Fruit fly (Drosophila melanogaster) whole organism, embryonic: Measurements from ENCODE around the gene CG43707.
A peak's percentile ranks its signal among the peaks of the same experiment; 100 is the strongest.

Experiments
- ATbp ChIP-seq: fragments of 200-800 bp; sonication (Bioruptor generic); optimal IDR thresholded peaks from 2 replicates; lab custom pipeline; 2017; ENCODE audit warnings: missing biosample characterization, mild to moderate bottlenecking, missing genetic modification characterization, missing genetic modification reagents
- Asciz ChIP-seq: fragments of 200-800 bp; sonication (Bioruptor generic); optimal IDR thresholded peaks from 2 replicates; lab custom pipeline; 2017; ENCODE audit warnings: missing biosample characterization, mild to moderate bottlenecking, missing genetic modification characterization, missing genetic modification reagents
- Bdp1 ChIP-seq: fragments of 200-800 bp; sonication (Bioruptor generic); optimal IDR thresholded peaks from 3 replicates; lab custom pipeline; 2016; ENCODE audit warnings: missing biosample characterization, missing genetic modification characterization
- CG10543 ChIP-seq: fragments of 200-800 bp; sonication (Bioruptor generic); optimal IDR thresholded peaks from 3 replicates; lab custom pipeline; 2017; ENCODE audit warnings: missing biosample characterization, mild to moderate bottlenecking, missing genetic modification characterization, moderate library complexity
- CG11695 ChIP-seq: fragments of 200-800 bp; sonication (Bioruptor generic); IDR thresholded peaks from 3 replicates; pipeline ENCODE4 v1.3.6; 2022; ENCODE audit warnings: missing biosample characterization, missing genetic modification characterization
- CG14441 ChIP-seq: fragments of 200-800 bp; sonication (Bioruptor generic); IDR thresholded peaks from 2 replicates; pipeline ENCODE4 v1.3.6; 2022; ENCODE audit warnings: missing biosample characterization, missing genetic modification characterization
- CG1647 ChIP-seq: fragments of 200-800 bp; sonication (Bioruptor generic); optimal IDR thresholded peaks from 3 replicates; lab custom pipeline; 2016; ENCODE audit warnings: missing biosample characterization, missing genetic modification characterization
- CG16863 ChIP-seq: fragments of 200-800 bp; sonication (Bioruptor generic); optimal IDR thresholded peaks from 3 replicates; lab custom pipeline; 2016; ENCODE audit warnings: missing biosample characterization, missing genetic modification characterization
- CG30431 ChIP-seq: fragments of 200-800 bp; sonication (Bioruptor generic); optimal IDR thresholded peaks from 2 replicates; lab custom pipeline; 2017; ENCODE audit warnings: missing biosample characterization, missing genetic modification characterization
- CG31224 ChIP-seq: fragments of 200-800 bp; sonication (Bioruptor generic); IDR thresholded peaks from 2 replicates; pipeline ENCODE4 v1.3.6; 2022; ENCODE audit warnings: missing biosample characterization, missing genetic modification characterization
- CG34376 ChIP-seq: fragments of 200-800 bp; sonication (Bioruptor generic); optimal IDR thresholded peaks from 2 replicates; lab custom pipeline; 2018; ENCODE audit warnings: missing biosample characterization, mild to moderate bottlenecking, missing genetic modification characterization
- CG3995 ChIP-seq: fragments of 200-800 bp; sonication (Bioruptor generic); optimal IDR thresholded peaks from 3 replicates; lab custom pipeline; 2016; ENCODE audit warnings: missing biosample characterization, missing genetic modification characterization
- CG4282 ChIP-seq: fragments of 200-800 bp; sonication (Bioruptor generic); optimal IDR thresholded peaks from 2 replicates; lab custom pipeline; 2016; ENCODE audit warnings: missing biosample characterization, missing genetic modification characterization
- CG4707 ChIP-seq: fragments of 200-800 bp; sonication (Bioruptor generic); optimal IDR thresholded peaks from 2 replicates; lab custom pipeline; 2018; ENCODE audit warnings: missing biosample characterization, mild to moderate bottlenecking, missing genetic modification characterization, moderate library complexity
- CG5180 ChIP-seq: fragments of 200-800 bp; sonication (Bioruptor generic); optimal IDR thresholded peaks from 3 replicates; lab custom pipeline; 2017; ENCODE audit warnings: missing biosample characterization, missing genetic modification characterization, mild to moderate bottlenecking, moderate library complexity, missing genetic modification reagents
- CG5245 ChIP-seq: fragments of 200-800 bp; sonication (Bioruptor generic); optimal IDR thresholded peaks from 3 replicates; lab custom pipeline; 2016; ENCODE audit warnings: missing biosample characterization, missing genetic modification characterization
- CG9215 ChIP-seq: fragments of 200-800 bp; sonication (Bioruptor generic); IDR thresholded peaks from 2 replicates; pipeline ENCODE4 v1.3.6; 2022; ENCODE audit warnings: missing biosample characterization, missing genetic modification characterization
- CG9727 ChIP-seq: fragments of 200-800 bp; sonication (Bioruptor generic); optimal IDR thresholded peaks from 3 replicates; lab custom pipeline; 2017; ENCODE audit warnings: missing biosample characterization, mild to moderate bottlenecking, missing genetic modification characterization
- Chrac-16 ChIP-seq: fragments of 200-800 bp; sonication (Bioruptor generic); optimal IDR thresholded peaks from 3 replicates; lab custom pipeline; 2016; ENCODE audit warnings: missing biosample characterization, missing genetic modification characterization
- CrebB ChIP-seq: fragments of 200-800 bp; sonication (Bioruptor generic); optimal IDR thresholded peaks from 3 replicates; lab custom pipeline; 2018; ENCODE audit warnings: missing biosample characterization, mild to moderate bottlenecking, missing genetic modification characterization
- Dll ChIP-seq: fragments of 200-800 bp; sonication (Bioruptor generic); IDR thresholded peaks from 4 replicates; pipeline ENCODE4 v1.3.6; 2022; ENCODE audit warnings: missing biosample characterization, missing genetic modification characterization; ENCODE audit not compliant: partially characterized antibody
- Drgx ChIP-seq: fragments of 200-800 bp; sonication (Bioruptor generic); IDR thresholded peaks from 2 replicates; pipeline ENCODE4 v1.3.6; 2022; ENCODE audit warnings: missing biosample characterization, missing genetic modification characterization
- Ets65A ChIP-seq: fragments of 200-800 bp; sonication (Bioruptor generic); peaks from one replicate; lab custom pipeline; 2016; ENCODE audit warnings: missing biosample characterization, missing genetic modification characterization
- HLH4C ChIP-seq: fragments of 200-800 bp; sonication (Bioruptor generic); IDR thresholded peaks from 3 replicates; pipeline ENCODE4 v1.3.6; 2022; ENCODE audit warnings: missing biosample characterization, missing genetic modification characterization; ENCODE audit not compliant: partially characterized antibody
- HmgD ChIP-seq: fragments of 200-800 bp; sonication (Bioruptor generic); optimal IDR thresholded peaks from 3 replicates; lab custom pipeline; 2016; ENCODE audit warnings: missing biosample characterization, missing genetic modification characterization
- Med ChIP-seq: fragments of 200-800 bp; sonication (Bioruptor generic); peaks from one replicate; lab custom pipeline; 2016; ENCODE audit warnings: missing biosample characterization, missing genetic modification characterization, mild to moderate bottlenecking, inconsistent platforms, moderate library complexity
- Mrtf ChIP-seq: fragments of 200-800 bp; sonication (Bioruptor generic); IDR thresholded peaks from 3 replicates; pipeline ENCODE4 v1.3.6; 2022; ENCODE audit warnings: missing biosample characterization, missing genetic modification characterization
- Side ChIP-seq: fragments of 200-800 bp; sonication (Bioruptor generic); optimal IDR thresholded peaks from 2 replicates; lab custom pipeline; 2016; ENCODE audit warnings: missing biosample characterization, missing genetic modification characterization
- Sox100B ChIP-seq: fragments of 200-800 bp; sonication (Bioruptor generic); optimal IDR thresholded peaks from 3 replicates; lab custom pipeline; 2018; ENCODE audit warnings: missing biosample characterization, mild to moderate bottlenecking, missing genetic modification characterization
- Sry-β ChIP-seq: fragments of 200-800 bp; sonication (Bioruptor generic); optimal IDR thresholded peaks from 2 replicates; lab custom pipeline; 2018; ENCODE audit warnings: missing biosample characterization, mild to moderate bottlenecking, missing genetic modification characterization, moderate library complexity
- bsh ChIP-seq, 2 experiments: fragments of 200-800 bp; sonication (Bioruptor generic); optimal IDR thresholded peaks; 2 replicates each; lab custom pipeline; 2017 to 2018; ENCODE audit warnings: mild to moderate bottlenecking in 2 of 2, missing biosample characterization in 2 of 2, missing genetic modification characterization in 2 of 2, moderate library complexity in 1 of 2
- exex ChIP-seq: fragments of 200-800 bp; sonication (Bioruptor generic); optimal IDR thresholded peaks from 4 replicates; lab custom pipeline; 2018; ENCODE audit warnings: missing biosample characterization, mild to moderate bottlenecking, missing genetic modification characterization, moderate library complexity
- fd96Cb ChIP-seq: fragments of 200-800 bp; sonication (Bioruptor generic); optimal IDR thresholded peaks from 2 replicates; lab custom pipeline; 2018; ENCODE audit warnings: missing biosample characterization, mild to moderate bottlenecking, missing genetic modification characterization, moderate library complexity
- gcm ChIP-seq: fragments of 200-800 bp; sonication (Bioruptor generic); optimal IDR thresholded peaks from 2 replicates; lab custom pipeline; 2019; ENCODE audit warnings: missing biosample characterization, mild to moderate bottlenecking, missing genetic modification characterization, moderate library complexity
- grn ChIP-seq: fragments of 200-800 bp; sonication (Bioruptor generic); optimal IDR thresholded peaks from 3 replicates; lab custom pipeline; 2017; ENCODE audit warnings: missing biosample characterization, missing genetic modification characterization
- h ChIP-seq: fragments of >200 bp; optimal IDR thresholded peaks from 2 replicates; lab custom pipeline; 2017
- hbn ChIP-seq: fragments of 200-800 bp; sonication (Bioruptor generic); IDR thresholded peaks from 2 replicates; pipeline ENCODE4 v1.3.6; 2022; ENCODE audit warnings: missing biosample characterization, missing genetic modification characterization; ENCODE audit not compliant: partially characterized antibody
- kah ChIP-seq: fragments of 200-800 bp; sonication (Bioruptor generic); optimal IDR thresholded peaks from 2 replicates; lab custom pipeline; 2018; ENCODE audit warnings: missing biosample characterization, mild to moderate bottlenecking, missing genetic modification characterization
- maf-S ChIP-seq: fragments of 200-800 bp; sonication (Bioruptor generic); optimal IDR thresholded peaks from 2 replicates; lab custom pipeline; 2016; ENCODE audit warnings: missing biosample characterization, missing genetic modification characterization
- mirr ChIP-seq: fragments of 200-800 bp; sonication (Bioruptor generic); optimal IDR thresholded peaks from 3 replicates; lab custom pipeline; 2018; ENCODE audit warnings: missing biosample characterization, mild to moderate bottlenecking, missing genetic modification characterization
- pb ChIP-seq: fragments of 200-800 bp; sonication (Bioruptor generic); optimal IDR thresholded peaks from 3 replicates; lab custom pipeline; 2016; ENCODE audit warnings: missing biosample characterization, missing genetic modification characterization
- peb ChIP-seq: fragments of 200-800 bp; sonication (Bioruptor generic); IDR thresholded peaks from 2 replicates; pipeline ENCODE4 v1.3.6; 2022; ENCODE audit warnings: missing biosample characterization, missing genetic modification characterization
- seq ChIP-seq: fragments of 200-800 bp; sonication (Bioruptor generic); IDR thresholded peaks from 2 replicates; pipeline ENCODE4 v1.3.6; 2022; ENCODE audit warnings: missing biosample characterization, missing genetic modification characterization
- slp2 ChIP-seq: fragments of 200-800 bp; sonication (Bioruptor generic); optimal IDR thresholded peaks from 2 replicates; lab custom pipeline; 2016; ENCODE audit warnings: missing biosample characterization, missing genetic modification characterization
- sna ChIP-seq: fragments of 200-800 bp; sonication (Bioruptor generic); IDR thresholded peaks from 2 replicates; pipeline ENCODE4 v1.3.6; 2022; ENCODE audit warnings: missing biosample characterization, missing genetic modification characterization; ENCODE audit not compliant: partially characterized antibody
- stwl ChIP-seq: fragments of 200-800 bp; sonication (Bioruptor generic); optimal IDR thresholded peaks from 3 replicates; lab custom pipeline; 2018; ENCODE audit warnings: missing biosample characterization, mild to moderate bottlenecking, missing genetic modification characterization, moderate library complexity
- sug ChIP-seq: fragments of 200-800 bp; optimal IDR thresholded peaks from 2 replicates; lab custom pipeline; 2019; ENCODE audit warnings: missing biosample characterization, mild to moderate bottlenecking, missing genetic modification characterization, moderate library complexity
- usp ChIP-seq: fragments of >200 bp; optimal IDR thresholded peaks from 2 replicates; lab custom pipeline; 2017; ENCODE audit warnings: missing biosample characterization, missing genetic modification characterization

Gene CG43707

dm6 chr2L:3791629-3792028 lies 34.6 kb downstream of the CG43707 start (continued):
- TF ChIP-seq CG10543 (GFP tag; lab: Kevin White, UChicago) (no peak), Sry-β (GFP tag; lab: Kevin White, UChicago) (no peak), CG4707 (peak; percentile 20), Chrac-16 (GFP tag; lab: Kevin White, UChicago) (no peak), CG30431 (GFP tag; lab: Kevin White, UChicago) (no peak), Med (GFP tag; lab: Kevin White, UChicago) (no peak), Dll (GFP tag; lab: Robert Waterston, UW) (no peak), kah (peak; percentile 40), HLH4C (no peak), Drgx (no peak), Asciz (GFP tag; lab: Kevin White, UChicago) (no peak), CG14441 (peak; percentile 62), pb (GFP tag; lab: Kevin White, UChicago) (no peak), usp (no peak), Bdp1 (no peak), mirr (GFP tag; lab: Kevin White, UChicago) (peak; percentile 94), sna (GFP tag; lab: Robert Waterston, UW) (no peak), bsh (GFP tag; optimal IDR thresholded peaks at IDR 0.05; lab: Kevin White, UChicago) (no peak), CrebB (peak; percentile 3), Sox100B (no peak), seq (GFP tag; lab: Robert Waterston, UW) (no peak), CG5245 (GFP tag; lab: Kevin White, UChicago) (no peak), ATbp (peak; percentile 20), slp2 (GFP tag; lab: Kevin White, UChicago) (no peak), hbn (GFP tag; lab: Robert Waterston, UW) (no peak), CG9727 (no peak), CG31224 (GFP tag; lab: Robert Waterston, UW) (no peak), fd96Cb (tag; lab: Kevin White, UChicago) (no peak), HmgD (GFP tag; lab: Kevin White, UChicago) (no peak), CG16863 (GFP tag; lab: Kevin White, UChicago) (no peak), sug (tag; lab: Kevin White, UChicago) (no peak), h (lab: Kevin White, UChicago) (no peak), CG4282 (GFP tag; lab: Kevin White, UChicago) (no peak), maf-S (GFP tag; lab: Kevin White, UChicago) (no peak), Side (GFP tag; lab: Kevin White, UChicago) (no peak), peb (GFP tag; lab: Robert Waterston, UW) (no peak), CG9215 (GFP tag; lab: Robert Waterston, UW) (no peak), grn (peak; percentile 63), CG1647 (GFP tag; lab: Kevin White, UChicago) (no peak), CG3995 (GFP tag; lab: Kevin White, UChicago) (no peak), gcm (GFP tag; lab: Kevin White, UChicago) (no peak), exex (tag; lab: Kevin White, UChicago) (peak; percentile 88), CG5180 (GFP tag; lab: Kevin White, UChicago) (peak; percentile 7), stwl (tag; lab: Kevin White, UChicago) (no peak), CG11695 (GFP tag; lab: Robert Waterston, UW) (peak; percentile 38; the same call in 1 of the 3 replicates), CG34376 (GFP tag; lab: Kevin White, UChicago) (peak; percentile 73), Mrtf (GFP tag; lab: Robert Waterston, UW) (no peak), Ets65A (GFP tag; lab: Kevin White, UChicago) (peak; percentile 51)
